Fruit fly (Drosophila melanogaster) whole organism, embryonic: ENCODE results near the gene CAH16.

Source experiments
- Ada2b ChIP-seq: fragments of 200-800 bp; sonication (Bioruptor generic); IDR thresholded peaks from 2 replicates; pipeline ENCODE4 v1.3.6; 2022; ENCODE audit warnings: missing biosample characterization, missing genetic modification characterization
- Atf3 ChIP-seq: fragments of 200-800 bp; sonication (Bioruptor generic); optimal IDR thresholded peaks from 3 replicates; lab custom pipeline; 2016; ENCODE audit warnings: missing biosample characterization, missing genetic modification characterization
- B-H1 ChIP-seq: fragments of 200-800 bp; sonication (Bioruptor generic); IDR thresholded peaks from 3 replicates; pipeline ENCODE4 v1.3.6; 2022; ENCODE audit warnings: missing biosample characterization, missing genetic modification characterization
- CG1024 ChIP-seq: fragments of 200-800 bp; sonication (Bioruptor generic); IDR thresholded peaks from 2 replicates; pipeline ENCODE4 v1.3.6; 2022; ENCODE audit warnings: missing biosample characterization, missing genetic modification characterization
- CG12219 ChIP-seq: fragments of 200-800 bp; sonication (Bioruptor generic); optimal IDR thresholded peaks from 3 replicates; lab custom pipeline; 2018; ENCODE audit warnings: missing biosample characterization, mild to moderate bottlenecking, missing genetic modification characterization
- CG13287 ChIP-seq: fragments of 200-800 bp; sonication (Bioruptor generic); IDR thresholded peaks from 2 replicates; pipeline ENCODE4 v1.3.6; 2022; ENCODE audit warnings: missing biosample characterization, missing genetic modification characterization; ENCODE audit not compliant: partially characterized antibody
- CG14860 ChIP-seq: fragments of 200-800 bp; sonication (Bioruptor generic); IDR thresholded peaks from 3 replicates; pipeline ENCODE4 v1.3.6; 2022; ENCODE audit warnings: missing biosample characterization, missing genetic modification characterization; ENCODE audit not compliant: partially characterized antibody
- CG15514 ChIP-seq: fragments of 200-800 bp; sonication (Bioruptor generic); optimal IDR thresholded peaks from 3 replicates; lab custom pipeline; 2017; ENCODE audit warnings: missing biosample characterization, missing genetic modification characterization, mild to moderate bottlenecking, moderate library complexity, missing genetic modification reagents
- CG15696 ChIP-seq: fragments of 200-800 bp; sonication (Bioruptor generic); optimal IDR thresholded peaks from 2 replicates; lab custom pipeline; 2019; ENCODE audit warnings: missing biosample characterization, mild to moderate bottlenecking, missing genetic modification characterization, moderate library complexity
- CG17385 ChIP-seq: fragments of 200-800 bp; sonication (Bioruptor generic); optimal IDR thresholded peaks from 3 replicates; lab custom pipeline; 2018; ENCODE audit warnings: missing biosample characterization, mild to moderate bottlenecking, missing genetic modification characterization
- CG30431 ChIP-seq: fragments of 200-800 bp; sonication (Bioruptor generic); optimal IDR thresholded peaks from 2 replicates; lab custom pipeline; 2017; ENCODE audit warnings: missing biosample characterization, missing genetic modification characterization
- CG6272 ChIP-seq: fragments of 200-800 bp; sonication (Bioruptor generic); IDR thresholded peaks from 2 replicates; pipeline ENCODE4 v1.3.6; 2022; ENCODE audit warnings: missing biosample characterization, missing genetic modification characterization
- CG8290 ChIP-seq, 3 experiments: fragments of 200-800 bp; sonication (Bioruptor generic); optimal IDR thresholded peaks; 2 replicates each; lab custom pipeline; 2016 to 2019; ENCODE audit warnings: missing biosample characterization in 3 of 3, missing genetic modification characterization in 3 of 3, mild to moderate bottlenecking in 2 of 3, moderate library complexity in 1 of 3
- CG8478 ChIP-seq: fragments of >200 bp; optimal IDR thresholded peaks from 2 replicates; lab custom pipeline; 2018
- CG9215 ChIP-seq: fragments of 200-800 bp; sonication (Bioruptor generic); IDR thresholded peaks from 2 replicates; pipeline ENCODE4 v1.3.6; 2022; ENCODE audit warnings: missing biosample characterization, missing genetic modification characterization
- CkIIα-i1 ChIP-seq: fragments of 200-800 bp; sonication (Bioruptor generic); IDR thresholded peaks from 2 replicates; pipeline ENCODE4 v1.3.6; 2022; ENCODE audit warnings: missing biosample characterization, missing genetic modification characterization
- Eip74EF ChIP-seq, 2 experiments: fragments of 200-800 bp in 1 of 2; fragments of >200 bp in 1 of 2; sonication (Bioruptor generic) in 1 of 2; optimal IDR thresholded peaks; 2 replicates each; lab custom pipeline; 2017 to 2019; ENCODE audit warnings: missing biosample characterization in 2 of 2, missing genetic modification characterization in 2 of 2, mild to moderate bottlenecking in 1 of 2, moderate library complexity in 1 of 2
- Hr3 ChIP-seq: fragments of 200-800 bp; sonication (Bioruptor generic); optimal IDR thresholded peaks from 3 replicates; lab custom pipeline; 2016; ENCODE audit warnings: missing biosample characterization, missing genetic modification characterization
- Max ChIP-seq: fragments of 200-800 bp; sonication (Bioruptor generic); optimal IDR thresholded peaks from 2 replicates; lab custom pipeline; 2016; ENCODE audit warnings: missing biosample characterization, mild to moderate bottlenecking, missing genetic modification characterization
- Nf-YB ChIP-seq: fragments of 200-800 bp; sonication (Bioruptor generic); optimal IDR thresholded peaks from 3 replicates; lab custom pipeline; 2019; ENCODE audit warnings: missing biosample characterization, mild to moderate bottlenecking, missing genetic modification characterization, moderate library complexity
- Pdp1 ChIP-seq, 2 experiments: fragments of 200-800 bp; sonication (Bioruptor generic); optimal IDR thresholded peaks; 3 replicates each; lab custom pipeline; 2016; ENCODE audit warnings: missing biosample characterization in 2 of 2, missing genetic modification characterization in 2 of 2, mild to moderate bottlenecking in 1 of 2, moderate library complexity in 1 of 2
- Scr ChIP-seq: fragments of 200-800 bp; sonication (Bioruptor generic); IDR thresholded peaks from 2 replicates; pipeline ENCODE4 v1.3.6; 2022; ENCODE audit warnings: missing biosample characterization, missing genetic modification characterization; ENCODE audit not compliant: partially characterized antibody
- Six4 ChIP-seq: fragments of 200-800 bp; sonication (Bioruptor generic); optimal IDR thresholded peaks from 2 replicates; lab custom pipeline; 2016; ENCODE audit warnings: missing biosample characterization, missing genetic modification characterization
- Tbp ChIP-seq: fragments of >200 bp; optimal IDR thresholded peaks from 2 replicates; lab custom pipeline; 2018; ENCODE audit warnings: missing biosample characterization, missing genetic modification characterization
- Usf ChIP-seq: fragments of 200-800 bp; sonication (Bioruptor generic); optimal IDR thresholded peaks from 2 replicates; lab custom pipeline; 2017; ENCODE audit warnings: missing genotype, missing biosample characterization, missing genetic modification characterization
- amos ChIP-seq: fragments of 200-800 bp; sonication (Bioruptor generic); IDR thresholded peaks from 2 replicates; pipeline ENCODE4 v1.3.6; 2022; ENCODE audit warnings: missing biosample characterization, missing genetic modification characterization; ENCODE audit not compliant: partially characterized antibody
- bigmax ChIP-seq: fragments of 200-800 bp; sonication (Bioruptor generic); optimal IDR thresholded peaks from 2 replicates; lab custom pipeline; 2018; ENCODE audit warnings: missing biosample characterization, mild to moderate bottlenecking, missing genetic modification characterization
- cwo ChIP-seq: fragments of 200-800 bp; sonication (Bioruptor generic); optimal IDR thresholded peaks from 3 replicates; lab custom pipeline; 2017; ENCODE audit warnings: missing biosample characterization, missing genetic modification characterization, mild to moderate bottlenecking, moderate library complexity, missing genetic modification reagents
- dmrt99B ChIP-seq: fragments of 200-800 bp; sonication (Bioruptor generic); optimal IDR thresholded peaks from 2 replicates; lab custom pipeline; 2018; ENCODE audit warnings: missing biosample characterization, mild to moderate bottlenecking, missing genetic modification characterization, moderate library complexity
- emc ChIP-seq: fragments of 200-800 bp; sonication (Bioruptor generic); optimal IDR thresholded peaks from 2 replicates; lab custom pipeline; 2016; ENCODE audit warnings: missing biosample characterization, missing genetic modification characterization
- gfzf ChIP-seq: fragments of 200-800 bp; sonication (Bioruptor generic); optimal IDR thresholded peaks from 2 replicates; lab custom pipeline; 2016; ENCODE audit warnings: missing biosample characterization, mild to moderate bottlenecking, missing genetic modification characterization, moderate library complexity
- grn ChIP-seq: fragments of 200-800 bp; sonication (Bioruptor generic); optimal IDR thresholded peaks from 3 replicates; lab custom pipeline; 2017; ENCODE audit warnings: missing biosample characterization, missing genetic modification characterization
- hbn ChIP-seq: fragments of 200-800 bp; sonication (Bioruptor generic); IDR thresholded peaks from 2 replicates; pipeline ENCODE4 v1.3.6; 2022; ENCODE audit warnings: missing biosample characterization, missing genetic modification characterization; ENCODE audit not compliant: partially characterized antibody
- lbe ChIP-seq: fragments of 200-800 bp; sonication (Bioruptor generic); optimal IDR thresholded peaks from 2 replicates; lab custom pipeline; 2016; ENCODE audit warnings: missing biosample characterization, mild to moderate bottlenecking, missing genetic modification characterization
- lola ChIP-seq, 3 experiments: fragments of >200 bp in 2 of 3; fragments of 200-800 bp in 1 of 3; sonication (Bioruptor generic) in 1 of 3; optimal IDR thresholded peaks; 2 replicates each; lab custom pipeline; 2017 to 2019; ENCODE audit warnings: missing biosample characterization in 3 of 3, missing genetic modification characterization in 3 of 3, mild to moderate bottlenecking in 1 of 3, moderate library complexity in 1 of 3
- nau ChIP-seq: fragments of 200-800 bp; sonication (Bioruptor generic); optimal IDR thresholded peaks from 3 replicates; lab custom pipeline; 2017; ENCODE audit warnings: missing biosample characterization, mild to moderate bottlenecking, missing genetic modification characterization, missing genetic modification reagents
- nerfin-2 ChIP-seq: fragments of 200-800 bp; sonication (Bioruptor generic); IDR thresholded peaks from 2 replicates; pipeline ENCODE4 v1.3.6; 2022; ENCODE audit warnings: missing biosample characterization, missing genetic modification characterization; ENCODE audit not compliant: partially characterized antibody
- p53 ChIP-seq: fragments of 200-800 bp; sonication (Bioruptor generic); optimal IDR thresholded peaks from 2 replicates; lab custom pipeline; 2016; ENCODE audit warnings: missing biosample characterization, missing genetic modification characterization
- pita ChIP-seq: fragments of 200-800 bp; sonication (Bioruptor generic); optimal IDR thresholded peaks from 2 replicates; lab custom pipeline; 2017; ENCODE audit warnings: missing biosample characterization, mild to moderate bottlenecking, missing genetic modification characterization
- row ChIP-seq: fragments of 200-800 bp; sonication (Bioruptor generic); IDR thresholded peaks from 3 replicates; pipeline ENCODE4 v1.3.6; 2022; ENCODE audit warnings: missing biosample characterization, missing genetic modification characterization
- schlank ChIP-seq: fragments of 200-800 bp; sonication (Bioruptor generic); optimal IDR thresholded peaks from 2 replicates; lab custom pipeline; 2018; ENCODE audit warnings: missing biosample characterization, mild to moderate bottlenecking, missing genetic modification characterization
- sens ChIP-seq: fragments of 200-800 bp; sonication (Bioruptor generic); peaks from one replicate; lab custom pipeline; 2016; ENCODE audit warnings: missing biosample characterization, missing genetic modification characterization
- seq ChIP-seq: fragments of 200-800 bp; sonication (Bioruptor generic); IDR thresholded peaks from 2 replicates; pipeline ENCODE4 v1.3.6; 2022; ENCODE audit warnings: missing biosample characterization, missing genetic modification characterization
- sna ChIP-seq: fragments of 200-800 bp; sonication (Bioruptor generic); IDR thresholded peaks from 2 replicates; pipeline ENCODE4 v1.3.6; 2022; ENCODE audit warnings: missing biosample characterization, missing genetic modification characterization; ENCODE audit not compliant: partially characterized antibody
- vnd ChIP-seq: fragments of 200-800 bp; sonication (Bioruptor generic); IDR thresholded peaks from 3 replicates; pipeline ENCODE4 v1.3.6; 2022; ENCODE audit warnings: missing biosample characterization, missing genetic modification characterization; ENCODE audit not compliant: partially characterized antibody
- zen ChIP-seq: fragments of 200-800 bp; sonication (Bioruptor generic); optimal IDR thresholded peaks from 3 replicates; lab custom pipeline; 2018; ENCODE audit warnings: missing biosample characterization, mild to moderate bottlenecking, missing genetic modification characterization, moderate library complexity

CAH16 gene

DNA sequence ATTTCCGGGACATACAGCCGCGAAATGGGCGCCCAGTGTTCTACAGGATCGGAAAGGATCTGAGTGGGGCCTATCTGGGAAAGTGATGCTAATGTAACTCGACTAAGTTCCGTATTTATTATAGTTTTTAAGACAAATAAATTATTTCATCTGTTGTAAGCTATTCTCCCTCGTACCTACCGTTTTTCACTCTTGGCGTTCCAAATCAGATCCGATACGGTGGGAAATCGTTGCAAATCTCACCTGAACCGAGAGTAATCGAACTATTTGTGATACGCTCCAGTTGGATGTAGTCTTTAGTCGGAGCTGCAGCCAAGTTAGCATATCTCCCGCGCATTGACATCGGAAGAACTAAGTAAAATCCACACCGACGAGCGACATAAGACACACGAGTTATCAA, at the start of gene CAH16:
CAH16 (plus strand) TSS at position 301 of the 400 bp plus-strand sequence.
- TF ChIP-seq lola (GFP tag; optimal IDR thresholded peaks at IDR 0.05; lab: Kevin White, UChicago) (no peak), CG15514 (GFP tag; lab: Kevin White, UChicago) (no peak), CG17385 (GFP tag; lab: Kevin White, UChicago) (no peak), p53 (GFP tag; lab: Kevin White, UChicago) (no peak), CG12219 (no peak), Pdp1 (GFP tag; optimal IDR thresholded peaks at IDR 0.05; lab: Kevin White, UChicago) (no peak), CG1024 (GFP tag; lab: Robert Waterston, UW) (no peak), CG15696 (tag; lab: Kevin White, UChicago) (no peak), sens (GFP tag; lab: Kevin White, UChicago) (no peak), nau (GFP tag; lab: Kevin White, UChicago) (no peak), vnd (no peak)

DNA sequence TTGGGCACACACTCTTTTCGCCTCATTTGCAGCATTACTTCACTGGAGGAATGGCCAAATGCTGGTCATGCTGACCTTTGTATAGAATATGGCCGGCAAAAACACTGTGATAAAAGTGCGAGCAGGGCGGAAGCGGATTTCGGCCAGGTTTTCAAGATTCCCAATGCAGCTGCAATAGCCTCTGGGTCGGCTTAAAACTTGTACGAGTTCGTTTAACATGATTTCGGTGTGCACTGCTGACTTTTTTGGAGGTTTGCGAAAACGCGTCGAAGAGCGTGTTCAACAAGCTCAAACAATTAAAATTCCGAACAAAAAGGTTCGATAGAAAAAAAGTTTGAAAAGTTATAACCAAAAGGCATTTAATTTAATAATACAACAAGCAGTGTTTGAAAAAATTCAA, 49.4 kb upstream of the CAH16 start, which contains the start of gene chp:
chp (minus strand) TSS at position 101 of the 400 bp plus-strand sequence.
- TF ChIP-seq grn (GFP tag; lab: Kevin White, UChicago) (no peak), bigmax (GFP tag; lab: Kevin White, UChicago) (no peak), cwo (no peak), Eip74EF (GFP tag; optimal IDR thresholded peaks at IDR 0.05; lab: Kevin White, UChicago) (no peak)
- TF ChIP-seq, all 482 proteins: peak for 0

DNA sequence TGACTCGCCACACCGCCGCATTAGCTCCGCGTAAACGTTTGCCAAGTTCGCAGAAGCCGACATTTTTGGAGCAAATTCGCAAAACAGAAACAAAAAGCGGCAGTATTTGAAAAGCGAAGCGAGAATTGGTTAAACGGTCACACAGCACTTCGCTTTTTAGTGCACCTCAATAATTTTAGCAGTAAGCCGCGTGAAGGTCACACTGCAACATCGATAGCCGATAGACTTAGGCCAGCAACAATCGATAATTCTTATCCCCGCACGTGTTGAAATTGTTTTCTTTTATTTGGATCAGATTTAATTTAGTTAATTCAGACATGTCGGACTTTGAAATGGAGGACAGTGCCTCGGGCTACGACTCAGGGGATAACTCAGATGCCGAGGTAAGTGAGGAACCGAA, 46.8 kb upstream of the CAH16 start, which contains the start of the genes Zwilch and CG1542:
Zwilch (minus strand) TSS at position 150 of the 400 bp plus-strand sequence.
CG1542 (plus strand) TSS at position 232 of the 400 bp plus-strand sequence.
- peak; percentile 66 for TF ChIP-seq CG14860 (GFP tag; lab: Robert Waterston, UW)
- peak; percentile 46 for TF ChIP-seq bigmax (GFP tag; lab: Kevin White, UChicago)
- peak; percentile 74 for TF ChIP-seq sna (GFP tag; lab: Robert Waterston, UW)
- no peak for TF ChIP-seq lola (GFP tag; optimal IDR thresholded peaks at IDR 0.05; lab: Kevin White, UChicago)
- no peak for TF ChIP-seq emc (GFP tag; lab: Kevin White, UChicago)
- TF ChIP-seq gfzf (GFP tag; lab: Kevin White, UChicago) = peak; percentile 92
- peak; percentile 86 for TF ChIP-seq CG13287 (GFP tag; lab: Robert Waterston, UW)
- no peak for TF ChIP-seq zen (tag; lab: Kevin White, UChicago)
- TF ChIP-seq CkIIα-i1 (GFP tag; lab: Robert Waterston, UW) = no peak
- TF ChIP-seq Ada2b (GFP tag; lab: Robert Waterston, UW) = no peak
- no peak for TF ChIP-seq dmrt99B (tag; lab: Kevin White, UChicago)
- TF ChIP-seq Six4 (GFP tag; lab: Kevin White, UChicago) = no peak
- TF ChIP-seq CG15514 (GFP tag; lab: Kevin White, UChicago) = peak; percentile 72
- TF ChIP-seq nerfin-2 = peak; percentile 79
- TF ChIP-seq row (GFP tag; lab: Robert Waterston, UW) = no peak; the same call in 2 of the 3 replicates
- TF ChIP-seq amos (GFP tag; lab: Robert Waterston, UW) = peak; percentile 79
- TF ChIP-seq CG6272 (GFP tag; lab: Robert Waterston, UW) = no peak
- peak; percentile 78 for TF ChIP-seq hbn
- peak; percentile 70 for TF ChIP-seq Scr (GFP tag; lab: Robert Waterston, UW)
- no peak for TF ChIP-seq pita (GFP tag; lab: Kevin White, UChicago)
- TF ChIP-seq CG9215 (GFP tag; lab: Robert Waterston, UW) = no peak
- peak; percentile 78 for TF ChIP-seq Max (GFP tag; lab: Kevin White, UChicago)
- TF ChIP-seq Tbp (GFP tag; lab: Kevin White, UChicago) = no peak
- no peak for TF ChIP-seq CG8478
- no peak for TF ChIP-seq schlank (tag; lab: Kevin White, UChicago)
- no peak for TF ChIP-seq B-H1 (GFP tag; lab: Robert Waterston, UW)
- no peak for TF ChIP-seq Usf (GFP tag; lab: Kevin White, UChicago)
- no peak for TF ChIP-seq CG30431 (GFP tag; lab: Kevin White, UChicago)
- no peak for TF ChIP-seq CG8290 (GFP tag; optimal IDR thresholded peaks at IDR 0.05; lab: Kevin White, UChicago)
- TF ChIP-seq CG8290 (tag; optimal IDR thresholded peaks at IDR 0.05; lab: Kevin White, UChicago) = no peak
- no peak for TF ChIP-seq lbe (GFP tag; lab: Kevin White, UChicago)
- TF ChIP-seq seq (GFP tag; lab: Robert Waterston, UW) = no peak
- no peak for TF ChIP-seq Atf3
- no peak for TF ChIP-seq CG17385 (GFP tag; lab: Kevin White, UChicago)
- no peak for TF ChIP-seq Hr3
- TF ChIP-seq Nf-YB (GFP tag; lab: Kevin White, UChicago) = no peak
